Fruit fly (Drosophila melanogaster): Measurements from ENCODE around the gene Srg2.

dm6 chr3L:10110379-10110778 lies 12.5 kb upstream of the Srg2 start:
- TF ChIP-seq psq (optimal IDR thresholded peaks at IDR 0.05) (no peak), Sin3A (optimal IDR thresholded peaks at IDR 0.05) (no peak), Myc (optimal IDR thresholded peaks at IDR 0.05) (no peak), h (optimal IDR thresholded peaks at IDR 0.05) (no peak)

All from Kc167 (cell line).